Fruit fly (Drosophila melanogaster): ENCODE data around the gene Rbp6.

Gene Rbp6

dm6 chr3L:17033309-17033708 lies 204.7 kb downstream of the Rbp6 start:
- no peak for TF ChIP-seq Sin3A (optimal IDR thresholded peaks at IDR 0.05)

- no peak for TF ChIP-seq Sin3A (optimal IDR thresholded peaks at IDR 0.05)
- no peak for TF ChIP-seq psq (optimal IDR thresholded peaks at IDR 0.05)
These were observed 206.0 kb downstream of the Rbp6 start, which contains the start of gene Ilp8 for dm6 chr3L:17031971-17032370. Gene Ilp8, minus strand, starts transcription at chr3L:17032080.

- TF ChIP-seq ttk (optimal IDR thresholded peaks at IDR 0.05) (no peak), Sin3A (optimal IDR thresholded peaks at IDR 0.05) (no peak)
These were observed 210.7 kb downstream of the Rbp6 start, which contains the start of gene CG7730 for dm6 chr3L:17027310-17027709. Gene CG7730, plus strand, starts transcription at chr3L:17027515.

dm6 chr3L:17024095-17024639 lies 213.8 kb downstream of the Rbp6 start, which contains the start of gene Fit2:
Gene Fit2, plus strand, starts transcription at chr3L:17024328.
- no peak for TF ChIP-seq insv (optimal IDR thresholded peaks at IDR 0.05)

- TF ChIP-seq ttk (optimal IDR thresholded peaks at IDR 0.05) (no peak), insv (optimal IDR thresholded peaks at IDR 0.05) (no peak), Sin3A (optimal IDR thresholded peaks at IDR 0.05) (no peak)
These were observed 214.4 kb downstream of the Rbp6 start, which contains the start of gene a10 for dm6 chr3L:17023641-17024040. Gene a10, minus strand, starts transcription at chr3L:17023741.

- TF ChIP-seq psq (optimal IDR thresholded peaks at IDR 0.05) = no peak
- TF ChIP-seq insv (optimal IDR thresholded peaks at IDR 0.05) = no peak
- TF ChIP-seq Myc (optimal IDR thresholded peaks at IDR 0.05) = no peak
- no peak for TF ChIP-seq ttk (optimal IDR thresholded peaks at IDR 0.05)
- no peak for TF ChIP-seq h (optimal IDR thresholded peaks at IDR 0.05)
- no peak for TF ChIP-seq Sin3A (optimal IDR thresholded peaks at IDR 0.05)
These were observed 215.3 kb downstream of the Rbp6 start, which contains the start of gene CG6652 for dm6 chr3L:17022756-17023155. Gene CG6652, minus strand, starts transcription at chr3L:17022856.

dm6 chr3L:17016576-17016917 lies 221.5 kb downstream of the Rbp6 start:
- TF ChIP-seq Myc (optimal IDR thresholded peaks at IDR 0.05) (no peak), ttk (optimal IDR thresholded peaks at IDR 0.05) (no peak)

dm6 chr3L:17015663-17016575 lies 222.1 kb downstream of the Rbp6 start, which contains the start of the genes CG6664 and CG7728:
Gene CG6664, minus strand, starts transcription at chr3L:17016180.
Gene CG7728, plus strand, starts transcription at chr3L:17016536.
- TF ChIP-seq ttk (optimal IDR thresholded peaks at IDR 0.05) (no peak), psq (optimal IDR thresholded peaks at IDR 0.05) (no peak), h (optimal IDR thresholded peaks at IDR 0.05) (no peak), Sin3A (optimal IDR thresholded peaks at IDR 0.05) (no peak), insv (optimal IDR thresholded peaks at IDR 0.05) (no peak), Myc (optimal IDR thresholded peaks at IDR 0.05) (no peak)

dm6 chr3L:17012017-17012719 lies 225.8 kb downstream of the Rbp6 start, which contains the start of gene CG3764:
Gene CG3764, minus strand, starts transcription at chr3L:17012565.
- no peak for TF ChIP-seq Sin3A (optimal IDR thresholded peaks at IDR 0.05)
- TF ChIP-seq psq (optimal IDR thresholded peaks at IDR 0.05) = no peak
- TF ChIP-seq Myc (optimal IDR thresholded peaks at IDR 0.05) = no peak
- no peak for TF ChIP-seq ttk (optimal IDR thresholded peaks at IDR 0.05)
- no peak for TF ChIP-seq insv (optimal IDR thresholded peaks at IDR 0.05)
- no peak for TF ChIP-seq h (optimal IDR thresholded peaks at IDR 0.05)

- TF ChIP-seq ttk (optimal IDR thresholded peaks at IDR 0.05) (no peak), psq (optimal IDR thresholded peaks at IDR 0.05) (no peak), Sin3A (optimal IDR thresholded peaks at IDR 0.05) (no peak), Myc (optimal IDR thresholded peaks at IDR 0.05) (no peak), insv (optimal IDR thresholded peaks at IDR 0.05) (no peak), h (optimal IDR thresholded peaks at IDR 0.05) (no peak)
These were observed 226.5 kb downstream of the Rbp6 start for dm6 chr3L:17011351-17012016.

dm6 chr3L:17010492-17011303 lies 227.3 kb downstream of the Rbp6 start:
- TF ChIP-seq psq (optimal IDR thresholded peaks at IDR 0.05) = no peak
- TF ChIP-seq h (optimal IDR thresholded peaks at IDR 0.05) = no peak
- TF ChIP-seq ttk (optimal IDR thresholded peaks at IDR 0.05) = no peak
- TF ChIP-seq Myc (optimal IDR thresholded peaks at IDR 0.05) = no peak
- no peak for TF ChIP-seq insv (optimal IDR thresholded peaks at IDR 0.05)
- no peak for TF ChIP-seq Sin3A (optimal IDR thresholded peaks at IDR 0.05)
